In genomic region chrII:542416-542815, ce11 we compare ENCODE assay signal across 1 worm cellular context.
TF ChIP-seq lines count a peak whose summit lies in the region.

No protein-coding gene starts in this region.

TF ChIP-seq in whole organism, L3 larva, 47 proteins besides CTCF, POLR2A, EP300 and RAD21 (continued from another document):
- peak; percentile 5 for TF ChIP-seq unc-62 (GFP tag; optimal IDR thresholded peaks at IDR 0.05; lab: Kevin White, UChicago)
- TF ChIP-seq eor-1 (tag; optimal IDR thresholded peaks at IDR 0.05; lab: Kevin White, UChicago) = no peak
- no peak for TF ChIP-seq mdl-1 (tag; optimal IDR thresholded peaks at IDR 0.05; lab: Kevin White, UChicago)
- no peak for TF ChIP-seq nhr-67 (tag; optimal IDR thresholded peaks at IDR 0.05; lab: Kevin White, UChicago)
- no peak for TF ChIP-seq pqm-1 (tag; optimal IDR thresholded peaks at IDR 0.05; lab: Kevin White, UChicago)
